Fruit fly (Drosophila melanogaster) whole organism, embryonic: Measurements from ENCODE around the gene Rcd5.

ENCODE experiments used
- Bgb ChIP-seq: fragments of 200-800 bp; sonication (Bioruptor generic); IDR thresholded peaks from 2 replicates; pipeline ENCODE4 v1.3.6; 2022; ENCODE audit warnings: missing biosample characterization, missing genetic modification characterization; ENCODE audit not compliant: partially characterized antibody
- CG10274 ChIP-seq: fragments of 200-800 bp; sonication (Bioruptor generic); optimal IDR thresholded peaks from 3 replicates; lab custom pipeline; 2017; ENCODE audit warnings: missing biosample characterization, mild to moderate bottlenecking, missing genetic modification characterization
- CG12744 ChIP-seq: fragments of 200-800 bp; sonication (Bioruptor generic); optimal IDR thresholded peaks from 2 replicates; lab custom pipeline; 2016; ENCODE audit warnings: missing biosample characterization, missing genetic modification characterization
- CG13287 ChIP-seq: fragments of 200-800 bp; sonication (Bioruptor generic); IDR thresholded peaks from 2 replicates; pipeline ENCODE4 v1.3.6; 2022; ENCODE audit warnings: missing biosample characterization, missing genetic modification characterization; ENCODE audit not compliant: partially characterized antibody
- CG13894 ChIP-seq: fragments of 200-800 bp; sonication (Bioruptor generic); optimal IDR thresholded peaks from 3 replicates; lab custom pipeline; 2018; ENCODE audit warnings: missing biosample characterization, mild to moderate bottlenecking, missing genetic modification characterization, moderate library complexity
- CG15269 ChIP-seq: fragments of 200-800 bp; sonication (Bioruptor generic); optimal IDR thresholded peaks from 2 replicates; lab custom pipeline; 2018; ENCODE audit warnings: missing biosample characterization, mild to moderate bottlenecking, missing genetic modification characterization, moderate library complexity
- CG1647 ChIP-seq: fragments of 200-800 bp; sonication (Bioruptor generic); optimal IDR thresholded peaks from 3 replicates; lab custom pipeline; 2016; ENCODE audit warnings: missing biosample characterization, missing genetic modification characterization
- CG2199 ChIP-seq: fragments of 200-800 bp; sonication (Bioruptor generic); IDR thresholded peaks from 3 replicates; pipeline ENCODE4 v1.3.6; 2022; ENCODE audit warnings: missing biosample characterization, missing genetic modification characterization
- CG31441 ChIP-seq: fragments of 200-800 bp; sonication (Bioruptor generic); IDR thresholded peaks from 2 replicates; pipeline ENCODE4 v1.3.6; 2022; ENCODE audit warnings: missing biosample characterization, missing genetic modification characterization
- CG3163 ChIP-seq: fragments of 200-800 bp; sonication (Bioruptor generic); optimal IDR thresholded peaks from 3 replicates; lab custom pipeline; 2016; ENCODE audit warnings: missing biosample characterization, missing genetic modification characterization
- CG4617 ChIP-seq: fragments of 200-800 bp; sonication (Bioruptor generic); optimal IDR thresholded peaks from 3 replicates; lab custom pipeline; 2016; ENCODE audit warnings: missing biosample characterization, missing genetic modification characterization, borderline replicate concordance
- CG4707 ChIP-seq: fragments of 200-800 bp; sonication (Bioruptor generic); optimal IDR thresholded peaks from 2 replicates; lab custom pipeline; 2018; ENCODE audit warnings: missing biosample characterization, mild to moderate bottlenecking, missing genetic modification characterization, moderate library complexity
- CG6791 ChIP-seq: fragments of 200-800 bp; sonication (Bioruptor generic); IDR thresholded peaks from 3 replicates; pipeline ENCODE4 v1.3.6; 2022; ENCODE audit warnings: missing biosample characterization, missing genetic modification characterization; ENCODE audit not compliant: partially characterized antibody
- CG7987 ChIP-seq: fragments of 200-800 bp; sonication (Bioruptor generic); optimal IDR thresholded peaks from 2 replicates; lab custom pipeline; 2018; ENCODE audit warnings: missing biosample characterization, mild to moderate bottlenecking, missing genetic modification characterization, moderate library complexity
- CG8290 ChIP-seq, 3 experiments: fragments of 200-800 bp; sonication (Bioruptor generic); optimal IDR thresholded peaks; 2 replicates each; lab custom pipeline; 2016 to 2019; ENCODE audit warnings: missing biosample characterization in 3 of 3, missing genetic modification characterization in 3 of 3, mild to moderate bottlenecking in 2 of 3, moderate library complexity in 1 of 3
- CG8944 ChIP-seq: fragments of 200-800 bp; sonication (Bioruptor generic); optimal IDR thresholded peaks from 3 replicates; lab custom pipeline; 2016; ENCODE audit warnings: missing biosample characterization, missing genetic modification characterization
- CTCF ChIP-seq: fragments of 200-800 bp; sonication (Bioruptor generic); optimal IDR thresholded peaks from 2 replicates; lab custom pipeline; 2017; ENCODE audit warnings: missing biosample characterization, mild to moderate bottlenecking, missing genetic modification characterization, moderate library complexity
- Dll ChIP-seq: fragments of 200-800 bp; sonication (Bioruptor generic); IDR thresholded peaks from 4 replicates; pipeline ENCODE4 v1.3.6; 2022; ENCODE audit warnings: missing biosample characterization, missing genetic modification characterization; ENCODE audit not compliant: partially characterized antibody
- Gug ChIP-seq: fragments of 200-800 bp; sonication (Bioruptor generic); IDR thresholded peaks from 4 replicates; pipeline ENCODE4 v1.3.6; 2022; ENCODE audit warnings: missing biosample characterization, missing genetic modification characterization
- HHEX ChIP-seq: fragments of 200-800 bp; sonication (Bioruptor generic); optimal IDR thresholded peaks from 3 replicates; lab custom pipeline; 2017; ENCODE audit warnings: missing biosample characterization, mild to moderate bottlenecking, missing genetic modification characterization, missing genetic modification reagents
- Jarid2 ChIP-seq: fragments of 200-800 bp; sonication (Bioruptor generic); optimal IDR thresholded peaks from 3 replicates; lab custom pipeline; 2017; ENCODE audit warnings: mild to moderate bottlenecking, missing biosample characterization, missing genetic modification reagents, missing genetic modification characterization
- Med ChIP-seq: fragments of 200-800 bp; sonication (Bioruptor generic); peaks from one replicate; lab custom pipeline; 2016; ENCODE audit warnings: missing biosample characterization, missing genetic modification characterization, mild to moderate bottlenecking, inconsistent platforms, moderate library complexity
- Mrtf ChIP-seq: fragments of 200-800 bp; sonication (Bioruptor generic); IDR thresholded peaks from 3 replicates; pipeline ENCODE4 v1.3.6; 2022; ENCODE audit warnings: missing biosample characterization, missing genetic modification characterization
- Opbp ChIP-seq: fragments of 200-800 bp; sonication (Bioruptor generic); IDR thresholded peaks from 3 replicates; pipeline ENCODE4 v1.3.6; 2022; ENCODE audit warnings: missing biosample characterization, missing genetic modification characterization; ENCODE audit not compliant: partially characterized antibody
- Rfx ChIP-seq: fragments of 200-800 bp; sonication (Bioruptor generic); IDR thresholded peaks from 2 replicates; pipeline ENCODE4 v1.3.6; 2022; ENCODE audit warnings: missing biosample characterization, missing genetic modification characterization
- Stat92E ChIP-seq, 3 experiments: fragments of >200 bp in 2 of 3; fragments of 200-800 bp in 1 of 3; sonication (Bioruptor generic) in 1 of 3; optimal IDR thresholded peaks; 2 replicates each; lab custom pipeline; 2017 to 2019; ENCODE audit warnings: missing biosample characterization in 3 of 3, missing genetic modification characterization in 3 of 3, mild to moderate bottlenecking in 1 of 3, moderate library complexity in 1 of 3
- TFAM ChIP-seq: fragments of 200-800 bp; sonication (Bioruptor generic); optimal IDR thresholded peaks from 2 replicates; lab custom pipeline; 2017; ENCODE audit warnings: missing biosample characterization, missing genetic modification characterization, inconsistent platforms
- Trl ChIP-seq, 3 experiments: fragments of >200 bp in 2 of 3; fragments of 200-800 bp in 1 of 3; sonication (Bioruptor generic) in 1 of 3; optimal IDR thresholded peaks; 2 replicates in 1 of 3; 3 replicates in 2 of 3; lab custom pipeline; 2016 to 2017; ENCODE audit warnings: missing biosample characterization in 1 of 3, missing genetic modification characterization in 1 of 3
- chinmo ChIP-seq: fragments of 200-800 bp; sonication (Bioruptor generic); IDR thresholded peaks from 4 replicates; pipeline ENCODE4 v1.3.6; 2022; ENCODE audit warnings: missing biosample characterization, missing genetic modification characterization; ENCODE audit not compliant: partially characterized antibody
- ci ChIP-seq: fragments of 200-800 bp; sonication (Bioruptor generic); IDR thresholded peaks from 3 replicates; pipeline ENCODE4 v1.3.6; 2022; ENCODE audit warnings: missing biosample characterization, missing genetic modification characterization
- fd102C ChIP-seq: fragments of 200-800 bp; sonication (Bioruptor generic); optimal IDR thresholded peaks from 2 replicates; lab custom pipeline; 2018; ENCODE audit warnings: missing biosample characterization, mild to moderate bottlenecking, missing genetic modification characterization, moderate library complexity
- fd64A ChIP-seq: fragments of 200-800 bp; sonication (Bioruptor generic); optimal IDR thresholded peaks from 3 replicates; lab custom pipeline; 2018; ENCODE audit warnings: missing biosample characterization, mild to moderate bottlenecking, missing genetic modification characterization
- grau ChIP-seq: fragments of 200-800 bp; optimal IDR thresholded peaks from 3 replicates; lab custom pipeline; 2019; ENCODE audit warnings: missing biosample characterization, mild to moderate bottlenecking, missing genetic modification characterization, moderate library complexity
- ham ChIP-seq: fragments of 200-800 bp; sonication (Bioruptor generic); IDR thresholded peaks from 2 replicates; pipeline ENCODE4 v1.3.6; 2022; ENCODE audit warnings: missing biosample characterization, missing genetic modification characterization
- lov ChIP-seq, 2 experiments: fragments of 200-800 bp in 1 of 2; fragments of >200 bp in 1 of 2; sonication (Bioruptor generic) in 1 of 2; IDR thresholded peaks in 1 of 2; optimal IDR thresholded peaks in 1 of 2; 2 replicates in 1 of 2; 3 replicates in 1 of 2; pipeline versions ENCODE4 v1.3.6 to Lab custom; 2017 to 2022; ENCODE audit warnings: missing biosample characterization in 1 of 2, missing genetic modification characterization in 1 of 2
- mld ChIP-seq: fragments of 200-800 bp; sonication (Bioruptor generic); IDR thresholded peaks from 3 replicates; pipeline ENCODE4 v1.3.6; 2022; ENCODE audit warnings: missing biosample characterization, missing genetic modification characterization; ENCODE audit not compliant: partially characterized antibody
- onecut ChIP-seq: fragments of 200-800 bp; sonication (Bioruptor generic); IDR thresholded peaks from 2 replicates; pipeline ENCODE4 v1.3.6; 2022; ENCODE audit warnings: missing biosample characterization, missing genetic modification characterization
- pros ChIP-seq: fragments of 200-800 bp; sonication (Bioruptor generic); optimal IDR thresholded peaks from 3 replicates; lab custom pipeline; 2019; ENCODE audit warnings: missing biosample characterization, mild to moderate bottlenecking, missing genetic modification characterization, moderate library complexity
- scrt ChIP-seq: fragments of 200-800 bp; sonication (Bioruptor generic); optimal IDR thresholded peaks from 2 replicates; lab custom pipeline; 2018; ENCODE audit warnings: missing biosample characterization, mild to moderate bottlenecking, missing genetic modification characterization, moderate library complexity
- seq ChIP-seq: fragments of 200-800 bp; sonication (Bioruptor generic); IDR thresholded peaks from 2 replicates; pipeline ENCODE4 v1.3.6; 2022; ENCODE audit warnings: missing biosample characterization, missing genetic modification characterization
- sisA ChIP-seq: fragments of 200-800 bp; sonication (Bioruptor generic); IDR thresholded peaks from 2 replicates; pipeline ENCODE4 v1.3.6; 2022; ENCODE audit warnings: missing biosample characterization, missing genetic modification characterization
- sob ChIP-seq: fragments of 200-800 bp; sonication (Bioruptor generic); IDR thresholded peaks from 2 replicates; pipeline ENCODE4 v1.3.6; 2022; ENCODE audit warnings: missing biosample characterization, missing genetic modification characterization
- ttk ChIP-seq: fragments of 200-800 bp; sonication (Bioruptor generic); IDR thresholded peaks from 2 replicates; pipeline ENCODE4 v2.1.2; 2022; ENCODE audit warnings: missing biosample characterization, missing genetic modification characterization
- vvl ChIP-seq: fragments of 200-800 bp; sonication (Bioruptor generic); IDR thresholded peaks from 2 replicates; pipeline ENCODE4 v1.3.6; 2022; ENCODE audit warnings: missing biosample characterization, missing genetic modification characterization
- z ChIP-seq: fragments of 200-800 bp; sonication (Bioruptor generic); IDR thresholded peaks from 3 replicates; pipeline ENCODE4 v1.3.6; 2022; ENCODE audit warnings: missing biosample characterization, missing genetic modification characterization
- zen2 ChIP-seq: fragments of 200-800 bp; sonication (Bioruptor generic); IDR thresholded peaks from 3 replicates; pipeline ENCODE4 v1.3.6; 2022; ENCODE audit warnings: missing biosample characterization, missing genetic modification characterization; ENCODE audit not compliant: partially characterized antibody
- zfh1 ChIP-seq: fragments of 200-800 bp; sonication (Bioruptor generic); IDR thresholded peaks from 3 replicates; pipeline ENCODE4 v1.3.6; 2022; ENCODE audit warnings: missing biosample characterization, missing genetic modification characterization

Gene Rcd5

dm6 chr3L:4072717-4073116, 32.4 kb downstream of the Rcd5 start (continued):
- TF ChIP-seq ham (no peak), CG1647 (GFP tag; lab: Kevin White, UChicago) (no peak), CTCF (GFP tag; lab: Kevin White, UChicago) (peak; percentile 89), CG8944 (no peak), CG15269 (no peak), Mrtf (GFP tag; lab: Robert Waterston, UW) (no peak), Med (GFP tag; lab: Kevin White, UChicago) (peak; percentile 72), CG12744 (no peak), vvl (GFP tag; lab: Robert Waterston, UW) (no peak), chinmo (GFP tag; lab: Robert Waterston, UW) (0 out of 4 replicates have a peak, but pooled peaks have one; percentile 14), zfh1 (GFP tag; lab: Robert Waterston, UW) (no peak), CG13894 (tag; lab: Kevin White, UChicago) (peak; percentile 30)

DNA sequence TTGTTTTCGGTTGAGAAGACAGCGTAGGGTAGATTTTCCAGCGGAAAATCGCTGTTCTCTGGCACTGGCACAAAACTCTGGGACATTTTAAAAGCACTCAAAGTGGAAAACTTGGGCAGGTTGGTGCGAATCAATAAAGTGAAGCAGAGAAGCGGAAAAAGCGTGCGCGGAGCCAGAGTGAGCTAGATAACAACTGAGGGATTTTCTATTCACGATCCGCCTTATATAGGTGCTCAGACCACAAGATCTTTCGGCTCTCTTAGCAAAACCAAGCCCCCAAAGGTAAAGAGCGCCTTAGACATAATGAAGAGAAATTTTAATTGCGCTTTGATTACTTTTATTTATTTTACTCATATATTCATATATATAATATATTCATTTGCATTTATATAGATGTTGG, 33.4 kb downstream of the Rcd5 start, which contains the start of gene Faa:
Faa (minus strand) TSS at position 200 of the 400 bp plus-strand sequence.
- TF ChIP-seq Trl (optimal IDR thresholded peaks at IDR 0.05; lab: Kevin White, UChicago) (peak; percentile 50 to 55), Trl (GFP tag; optimal IDR thresholded peaks at IDR 0.05; lab: Kevin White, UChicago) (no peak), Dll (0 out of 4 replicates have a peak, but pooled peaks have one; percentile 21), onecut (GFP tag; lab: Robert Waterston, UW) (peak; percentile 62), Jarid2 (GFP tag; lab: Kevin White, UChicago) (peak; percentile 75), Med (GFP tag; lab: Kevin White, UChicago) (peak; percentile 42), Opbp (0 out of 3 replicates have a peak, but pooled peaks have one; percentile 16), CG3163 (GFP tag; lab: Kevin White, UChicago) (peak; percentile 88), sisA (GFP tag; lab: Robert Waterston, UW) (no peak), z (GFP tag; lab: Robert Waterston, UW) (peak; percentile 93), ttk (GFP tag; lab: Robert Waterston, UW) (no peak), Gug (GFP tag; lab: Robert Waterston, UW) (no peak), ci (GFP tag; lab: Robert Waterston, UW) (peak; percentile 32; the same call in 1 of the 3 replicates), CG8290 (GFP tag; optimal IDR thresholded peaks at IDR 0.05; lab: Kevin White, UChicago) (no peak), CG8290 (tag; optimal IDR thresholded peaks at IDR 0.05; lab: Kevin White, UChicago) (peak in 1 of 2 experiments; percentile 17), zen2 (GFP tag; lab: Robert Waterston, UW) (0 out of 3 replicates have a peak, but pooled peaks have one; percentile 22), sob (peak; percentile 36; the same call in 1 of the 2 replicates), grau (tag; lab: Kevin White, UChicago) (no peak), CG13287 (peak; percentile 30; the same call in 1 of the 2 replicates), CG2199 (GFP tag; lab: Robert Waterston, UW) (0 out of 3 replicates have a peak, but pooled peaks have one; percentile 37), Bgb (0 out of 2 replicates have a peak, but pooled peaks have one; percentile 28)

DNA sequence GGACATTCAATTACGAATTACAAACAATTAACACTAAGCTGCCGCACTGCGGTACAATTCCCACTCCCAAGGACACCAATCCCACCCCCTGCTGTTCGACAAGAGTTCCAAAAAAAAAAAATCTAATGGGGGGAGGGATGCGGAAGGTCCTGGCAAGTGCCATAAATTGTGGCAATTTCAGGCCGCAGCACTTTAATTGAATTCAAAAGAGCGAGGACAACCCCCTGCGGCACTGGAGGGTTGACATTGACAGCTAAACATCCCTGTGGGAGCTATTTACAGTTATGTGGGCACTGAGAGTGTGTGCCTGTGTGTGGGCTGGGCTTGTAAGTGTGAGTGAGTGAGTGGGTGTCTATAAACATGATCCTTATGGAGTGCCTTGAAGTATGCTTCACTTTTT, 36.6 kb downstream of the Rcd5 start:
- TF ChIP-seq scrt (GFP tag; lab: Kevin White, UChicago): no peak
- TF ChIP-seq CG31441 (GFP tag; lab: Robert Waterston, UW): no peak
- TF ChIP-seq CG4617 (GFP tag; lab: Kevin White, UChicago): no peak
- no peak for TF ChIP-seq Rfx (GFP tag; lab: Robert Waterston, UW)
- TF ChIP-seq seq (GFP tag; lab: Robert Waterston, UW): peak; percentile 39; the same call in 1 of the 2 replicates
- no peak for TF ChIP-seq TFAM (GFP tag; lab: Kevin White, UChicago)
- TF ChIP-seq Stat92E (GFP tag; optimal IDR thresholded peaks at IDR 0.05; lab: Kevin White, UChicago): no peak
- TF ChIP-seq CG6791 (GFP tag; lab: Robert Waterston, UW): no peak
- TF ChIP-seq mld (GFP tag; lab: Robert Waterston, UW): no peak
- no peak for TF ChIP-seq fd64A (GFP tag; lab: Kevin White, UChicago)
- TF ChIP-seq CG10274 (GFP tag; lab: Kevin White, UChicago): no peak
- no peak for TF ChIP-seq CG4707 (GFP tag; lab: Kevin White, UChicago)
- no peak for TF ChIP-seq fd102C
- no peak for TF ChIP-seq HHEX (GFP tag; lab: Kevin White, UChicago)
- TF ChIP-seq pros (GFP tag; lab: Kevin White, UChicago): peak; percentile 83
- no peak for TF ChIP-seq CG7987 (GFP tag; lab: Kevin White, UChicago)
- no peak for TF ChIP-seq CG3163 (GFP tag; lab: Kevin White, UChicago)
- no peak for TF ChIP-seq lov (optimal IDR thresholded peaks at IDR 0.05; lab: Kevin White, UChicago)
- 0 out of 3 replicates have a peak, but pooled peaks have one; percentile 10 for TF ChIP-seq lov (GFP tag; IDR thresholded peaks at IDR 0.05; lab: Robert Waterston, UW)
